Fruit fly (Drosophila melanogaster) whole organism, embryonic: ENCODE results near the gene CG32320.

Experiments
- ATbp ChIP-seq: fragments of 200-800 bp; sonication (Bioruptor generic); optimal IDR thresholded peaks from 2 replicates; lab custom pipeline; 2017; ENCODE audit warnings: missing biosample characterization, mild to moderate bottlenecking, missing genetic modification characterization, missing genetic modification reagents
- Antp ChIP-seq: fragments of 200-800 bp; sonication (Bioruptor generic); optimal IDR thresholded peaks from 3 replicates; lab custom pipeline; 2016; ENCODE audit warnings: missing biosample characterization, missing genetic modification characterization
- Atf-2 ChIP-seq: fragments of 200-800 bp; sonication (Bioruptor generic); optimal IDR thresholded peaks from 2 replicates; lab custom pipeline; 2016; ENCODE audit warnings: missing biosample characterization, missing genetic modification characterization
- BEAF-32 ChIP-seq: fragments of 200-800 bp; sonication (Bioruptor generic); optimal IDR thresholded peaks from 3 replicates; lab custom pipeline; 2017; ENCODE audit warnings: missing biosample characterization, missing genetic modification characterization, mild to moderate bottlenecking, moderate library complexity, missing genetic modification reagents
- CG10366 ChIP-seq: fragments of 200-800 bp; sonication (Bioruptor generic); IDR thresholded peaks from 2 replicates; pipeline ENCODE4 v1.3.6; 2022; ENCODE audit warnings: missing biosample characterization, missing genetic modification characterization
- CG11504 ChIP-seq: fragments of 200-800 bp; sonication (Bioruptor generic); optimal IDR thresholded peaks from 3 replicates; lab custom pipeline; 2019; ENCODE audit warnings: missing biosample characterization, mild to moderate bottlenecking, missing genetic modification characterization, moderate library complexity
- CG11695 ChIP-seq: fragments of 200-800 bp; sonication (Bioruptor generic); IDR thresholded peaks from 3 replicates; pipeline ENCODE4 v1.3.6; 2022; ENCODE audit warnings: missing biosample characterization, missing genetic modification characterization
- CG13424 ChIP-seq: fragments of 200-800 bp; sonication (Bioruptor generic); optimal IDR thresholded peaks from 2 replicates; lab custom pipeline; 2019; ENCODE audit warnings: missing biosample characterization, mild to moderate bottlenecking, missing genetic modification characterization, moderate library complexity
- CG14441 ChIP-seq: fragments of 200-800 bp; sonication (Bioruptor generic); IDR thresholded peaks from 2 replicates; pipeline ENCODE4 v1.3.6; 2022; ENCODE audit warnings: missing biosample characterization, missing genetic modification characterization
- CG1529 ChIP-seq: fragments of 200-800 bp; sonication (Bioruptor generic); optimal IDR thresholded peaks from 3 replicates; lab custom pipeline; 2018; ENCODE audit warnings: missing biosample characterization, missing genetic modification characterization
- CG16813 ChIP-seq: fragments of 200-800 bp; sonication (Bioruptor generic); IDR thresholded peaks from 3 replicates; pipeline ENCODE4 v1.3.6; 2022; ENCODE audit warnings: missing biosample characterization, missing genetic modification characterization; ENCODE audit not compliant: partially characterized antibody
- CG1832 ChIP-seq: fragments of 200-800 bp; sonication (Bioruptor generic); optimal IDR thresholded peaks from 2 replicates; lab custom pipeline; 2017; ENCODE audit warnings: missing biosample characterization, mild to moderate bottlenecking, missing genetic modification characterization, inconsistent platforms
- CG18599 ChIP-seq: fragments of 200-800 bp; sonication (Bioruptor generic); optimal IDR thresholded peaks from 3 replicates; lab custom pipeline; 2017; ENCODE audit warnings: missing biosample characterization, missing genetic modification characterization, mild to moderate bottlenecking, moderate library complexity, missing genetic modification reagents
- CG2120 ChIP-seq: fragments of 200-800 bp; sonication (Bioruptor generic); optimal IDR thresholded peaks from 3 replicates; lab custom pipeline; 2016; ENCODE audit warnings: missing biosample characterization, missing genetic modification characterization
- CG2678 ChIP-seq: fragments of 200-800 bp; sonication (Bioruptor generic); optimal IDR thresholded peaks from 3 replicates; lab custom pipeline; 2019; ENCODE audit warnings: missing biosample characterization, mild to moderate bottlenecking, missing genetic modification characterization, moderate library complexity
- CG34376 ChIP-seq: fragments of 200-800 bp; sonication (Bioruptor generic); optimal IDR thresholded peaks from 2 replicates; lab custom pipeline; 2018; ENCODE audit warnings: missing biosample characterization, mild to moderate bottlenecking, missing genetic modification characterization
- CG5953 ChIP-seq: fragments of 200-800 bp; sonication (Bioruptor generic); IDR thresholded peaks from 2 replicates; pipeline ENCODE4 v1.3.6; 2022; ENCODE audit warnings: missing biosample characterization, missing genetic modification characterization
- CG7357 ChIP-seq: fragments of 200-800 bp; sonication (Bioruptor generic); IDR thresholded peaks from 3 replicates; pipeline ENCODE4 v1.3.6; 2022; ENCODE audit warnings: missing biosample characterization, missing genetic modification characterization
- CG8089 ChIP-seq: fragments of 200-800 bp; sonication (Bioruptor generic); optimal IDR thresholded peaks from 3 replicates; lab custom pipeline; 2016; ENCODE audit warnings: missing biosample characterization, missing genetic modification characterization
- CG8388 ChIP-seq: fragments of 200-800 bp; sonication (Bioruptor generic); optimal IDR thresholded peaks from 2 replicates; lab custom pipeline; 2019; ENCODE audit warnings: missing biosample characterization, mild to moderate bottlenecking, missing genetic modification characterization, moderate library complexity
- Drgx ChIP-seq: fragments of 200-800 bp; sonication (Bioruptor generic); IDR thresholded peaks from 2 replicates; pipeline ENCODE4 v1.3.6; 2022; ENCODE audit warnings: missing biosample characterization, missing genetic modification characterization
- Ets65A ChIP-seq: fragments of 200-800 bp; sonication (Bioruptor generic); peaks from one replicate; lab custom pipeline; 2016; ENCODE audit warnings: missing biosample characterization, missing genetic modification characterization
- H15 ChIP-seq: fragments of 200-800 bp; sonication (Bioruptor generic); IDR thresholded peaks from 3 replicates; pipeline ENCODE4 v1.3.6; 2022; ENCODE audit warnings: missing biosample characterization, missing genetic modification characterization
- HmgZ ChIP-seq: fragments of 200-800 bp; sonication (Bioruptor generic); optimal IDR thresholded peaks from 2 replicates; lab custom pipeline; 2018; ENCODE audit warnings: missing biosample characterization, mild to moderate bottlenecking, missing genetic modification characterization
- Med ChIP-seq: fragments of 200-800 bp; sonication (Bioruptor generic); peaks from one replicate; lab custom pipeline; 2016; ENCODE audit warnings: missing biosample characterization, missing genetic modification characterization, mild to moderate bottlenecking, inconsistent platforms, moderate library complexity
- PHDP ChIP-seq: fragments of 200-800 bp; sonication (Bioruptor generic); optimal IDR thresholded peaks from 3 replicates; lab custom pipeline; 2018; ENCODE audit warnings: missing biosample characterization, mild to moderate bottlenecking, missing genetic modification characterization, moderate library complexity
- Rfx ChIP-seq: fragments of 200-800 bp; sonication (Bioruptor generic); IDR thresholded peaks from 2 replicates; pipeline ENCODE4 v1.3.6; 2022; ENCODE audit warnings: missing biosample characterization, missing genetic modification characterization
- Ssrp ChIP-seq: fragments of 200-800 bp; sonication (Bioruptor generic); optimal IDR thresholded peaks from 2 replicates; lab custom pipeline; 2018; ENCODE audit warnings: missing biosample characterization, mild to moderate bottlenecking, missing genetic modification characterization, moderate library complexity
- Stat92E ChIP-seq, 3 experiments: fragments of >200 bp in 2 of 3; fragments of 200-800 bp in 1 of 3; sonication (Bioruptor generic) in 1 of 3; optimal IDR thresholded peaks; 2 replicates each; lab custom pipeline; 2017 to 2019; ENCODE audit warnings: missing biosample characterization in 3 of 3, missing genetic modification characterization in 3 of 3, mild to moderate bottlenecking in 1 of 3, moderate library complexity in 1 of 3
- Taf1 ChIP-seq: fragments of 200-800 bp; sonication (Bioruptor generic); IDR thresholded peaks from 2 replicates; pipeline ENCODE4 v1.3.6; 2022; ENCODE audit warnings: missing biosample characterization, missing genetic modification characterization
- ap ChIP-seq: fragments of 200-800 bp; sonication (Bioruptor generic); IDR thresholded peaks from 2 replicates; pipeline ENCODE4 v1.3.6; 2022; ENCODE audit warnings: missing biosample characterization, missing genetic modification characterization
- ara ChIP-seq: fragments of 200-800 bp; sonication (Bioruptor generic); IDR thresholded peaks from 2 replicates; pipeline ENCODE4 v1.3.6; 2022; ENCODE audit warnings: missing biosample characterization, missing genetic modification characterization
- btn ChIP-seq: fragments of 200-800 bp; sonication (Bioruptor generic); optimal IDR thresholded peaks from 2 replicates; lab custom pipeline; 2016; ENCODE audit warnings: missing biosample characterization, missing genetic modification characterization
- chif ChIP-seq, 2 experiments: fragments of 200-800 bp; sonication (Bioruptor generic); optimal IDR thresholded peaks; 3 replicates each; lab custom pipeline; 2016; ENCODE audit warnings: missing biosample characterization in 2 of 2, missing genetic modification characterization in 2 of 2
- disco-r ChIP-seq: fragments of 200-800 bp; sonication (Bioruptor generic); optimal IDR thresholded peaks from 2 replicates; lab custom pipeline; 2016; ENCODE audit warnings: missing biosample characterization, missing genetic modification characterization
- dmrt99B ChIP-seq: fragments of 200-800 bp; sonication (Bioruptor generic); optimal IDR thresholded peaks from 2 replicates; lab custom pipeline; 2018; ENCODE audit warnings: missing biosample characterization, mild to moderate bottlenecking, missing genetic modification characterization, moderate library complexity
- gce ChIP-seq: fragments of 200-800 bp; sonication (Bioruptor generic); IDR thresholded peaks from 3 replicates; pipeline ENCODE4 v1.3.6; 2022; ENCODE audit warnings: missing biosample characterization, missing genetic modification characterization
- hkb ChIP-seq, 2 experiments: fragments of 200-800 bp in 1 of 2; fragments of >200 bp in 1 of 2; sonication (Bioruptor generic) in 1 of 2; IDR thresholded peaks in 1 of 2; optimal IDR thresholded peaks in 1 of 2; 2 replicates each; pipeline versions ENCODE4 v1.3.6 to Lab custom; 2017 to 2022; ENCODE audit warnings: missing biosample characterization in 1 of 2, missing genetic modification characterization in 1 of 2
- odd ChIP-seq: fragments of 200-800 bp; sonication (Bioruptor generic); optimal IDR thresholded peaks from 2 replicates; lab custom pipeline; 2017; ENCODE audit warnings: missing biosample characterization, mild to moderate bottlenecking, missing genetic modification characterization
- onecut ChIP-seq: fragments of 200-800 bp; sonication (Bioruptor generic); IDR thresholded peaks from 2 replicates; pipeline ENCODE4 v1.3.6; 2022; ENCODE audit warnings: missing biosample characterization, missing genetic modification characterization
- pita ChIP-seq: fragments of 200-800 bp; sonication (Bioruptor generic); optimal IDR thresholded peaks from 2 replicates; lab custom pipeline; 2017; ENCODE audit warnings: missing biosample characterization, mild to moderate bottlenecking, missing genetic modification characterization
- repo ChIP-seq: fragments of 200-800 bp; sonication (Bioruptor generic); optimal IDR thresholded peaks from 2 replicates; lab custom pipeline; 2016; ENCODE audit warnings: missing biosample characterization, missing genetic modification characterization
- run ChIP-seq: fragments of 200-800 bp; sonication (Bioruptor generic); optimal IDR thresholded peaks from 3 replicates; lab custom pipeline; 2018; ENCODE audit warnings: missing biosample characterization, mild to moderate bottlenecking, missing genetic modification characterization
- so ChIP-seq: fragments of 200-800 bp; sonication (Bioruptor generic); IDR thresholded peaks from 3 replicates; pipeline ENCODE4 v1.3.6; 2022; ENCODE audit warnings: missing biosample characterization, missing genetic modification characterization
- stwl ChIP-seq: fragments of 200-800 bp; sonication (Bioruptor generic); optimal IDR thresholded peaks from 3 replicates; lab custom pipeline; 2018; ENCODE audit warnings: missing biosample characterization, mild to moderate bottlenecking, missing genetic modification characterization, moderate library complexity
- tll ChIP-seq, 2 experiments: fragments of 200-800 bp in 1 of 2; fragments of >200 bp in 1 of 2; sonication (Bioruptor generic) in 1 of 2; optimal IDR thresholded peaks; 2 replicates each; lab custom pipeline; 2017 to 2019; ENCODE audit warnings: missing biosample characterization in 2 of 2, missing genetic modification characterization in 2 of 2, mild to moderate bottlenecking in 1 of 2, moderate library complexity in 1 of 2
- vnd ChIP-seq: fragments of 200-800 bp; sonication (Bioruptor generic); IDR thresholded peaks from 3 replicates; pipeline ENCODE4 v1.3.6; 2022; ENCODE audit warnings: missing biosample characterization, missing genetic modification characterization; ENCODE audit not compliant: partially characterized antibody
- vvl ChIP-seq: fragments of 200-800 bp; sonication (Bioruptor generic); IDR thresholded peaks from 2 replicates; pipeline ENCODE4 v1.3.6; 2022; ENCODE audit warnings: missing biosample characterization, missing genetic modification characterization

The CG32320 gene

dm6 chr3L:1376014-1376745, 22.2 kb upstream of the CG32320 start (continued):
- TF ChIP-seq CG18599 (peak; percentile 6), hkb (optimal IDR thresholded peaks at IDR 0.05; lab: Kevin White, UChicago) (no peak), hkb (GFP tag; IDR thresholded peaks at IDR 0.05; lab: Robert Waterston, UW) (peak; percentile 71), CG13424 (tag; lab: Kevin White, UChicago) (peak; percentile 51), chif (GFP tag; optimal IDR thresholded peaks at IDR 0.05; lab: Kevin White, UChicago) (peak; percentile 31 to 35), CG1832 (GFP tag; lab: Kevin White, UChicago) (no peak), CG1529 (peak; percentile 10), CG2120 (GFP tag; lab: Kevin White, UChicago) (no peak), CG34376 (GFP tag; lab: Kevin White, UChicago) (no peak), pita (GFP tag; lab: Kevin White, UChicago) (no peak), vnd (GFP tag; lab: Robert Waterston, UW) (0 out of 3 replicates have a peak, but pooled peaks have one; percentile 45), vvl (GFP tag; lab: Robert Waterston, UW) (peak; percentile 81), Taf1 (GFP tag; lab: Robert Waterston, UW) (no peak), CG8388 (peak; percentile 57), stwl (tag; lab: Kevin White, UChicago) (no peak), Stat92E (GFP tag; optimal IDR thresholded peaks at IDR 0.05; lab: Kevin White, UChicago) (no peak), CG11504 (tag; lab: Kevin White, UChicago) (peak; percentile 70), H15 (GFP tag; lab: Robert Waterston, UW) (peak; percentile 51; the same call in 1 of the 3 replicates), Atf-2 (GFP tag; lab: Kevin White, UChicago) (no peak), Drgx (GFP tag; lab: Robert Waterston, UW) (peak; percentile 83), PHDP (peak; percentile 60), BEAF-32 (GFP tag; lab: Kevin White, UChicago) (peak; percentile 59), CG11695 (GFP tag; lab: Robert Waterston, UW) (0 out of 3 replicates have a peak, but pooled peaks have one; percentile 33), onecut (0 out of 2 replicates have a peak, but pooled peaks have one; percentile 9), repo (GFP tag; lab: Kevin White, UChicago) (peak; percentile 34), HmgZ (tag; lab: Kevin White, UChicago) (peak; percentile 14), odd (peak; percentile 44), CG2678 (peak; percentile 46), disco-r (peak; percentile 2), so (peak; percentile 76; the same call in 2 of the 3 replicates), Ets65A (peak; percentile 78), CG10366 (peak; percentile 71), CG7357 (0 out of 3 replicates have a peak, but pooled peaks have one; percentile 21), Med (GFP tag; lab: Kevin White, UChicago) (peak; percentile 79), dmrt99B (tag; lab: Kevin White, UChicago) (peak; percentile 63), Rfx (GFP tag; lab: Robert Waterston, UW) (peak; percentile 60), CG8089 (GFP tag; lab: Kevin White, UChicago) (no peak), gce (GFP tag; lab: Robert Waterston, UW) (no peak), Ssrp (tag; lab: Kevin White, UChicago) (peak; percentile 31), ara (peak; percentile 69; the same call in 1 of the 2 replicates), CG14441 (GFP tag; lab: Robert Waterston, UW) (peak; percentile 65), btn (peak; percentile 12), CG5953 (peak; percentile 28; the same call in 1 of the 2 replicates), run (tag; lab: Kevin White, UChicago) (peak; percentile 2), tll (GFP tag; optimal IDR thresholded peaks at IDR 0.05; lab: Kevin White, UChicago) (no peak), CG16813 (GFP tag; lab: Robert Waterston, UW) (peak; percentile 38; the same call in 1 of the 3 replicates), Antp (GFP tag; lab: Kevin White, UChicago) (peak; percentile 8), ATbp (GFP tag; lab: Kevin White, UChicago) (peak; percentile 47), ap (GFP tag; lab: Robert Waterston, UW) (0 out of 2 replicates have a peak, but pooled peaks have one; percentile 17)
